Worm (Caenorhabditis elegans) whole organism, L1 larva: ENCODE measurements around the gene B0212.3.

Experiments
- F16B12.6 ChIP-seq: fragments of 150-350 bp; optimal IDR thresholded peaks from 2 replicates; lab custom pipeline; 2014; ENCODE audit warnings: missing biosample characterization, missing genetic modification characterization
- Y116A8C.19 ChIP-seq: sonication (generic microtip); optimal IDR thresholded peaks from 2 replicates; lab custom pipeline; 2016; ENCODE audit warnings: missing compliant biosample characterization, missing genetic modification characterization, borderline replicate concordance
- aha-1 ChIP-seq: fragments of 150-350 bp; optimal IDR thresholded peaks from 2 replicates; lab custom pipeline; 2014; ENCODE audit warnings: missing biosample characterization, missing genetic modification characterization
- alr-1 ChIP-seq: fragments of 200-800 bp; sonication (Bioruptor generic); optimal IDR thresholded peaks from 2 replicates; lab custom pipeline; 2018; ENCODE audit warnings: borderline replicate concordance, mild to moderate bottlenecking, missing genetic modification characterization, missing compliant biosample characterization
- aly-2 ChIP-seq: fragments of 150-350 bp; optimal IDR thresholded peaks from 2 replicates; lab custom pipeline; 2014; ENCODE audit warnings: missing biosample characterization, missing genetic modification characterization
- ama-1 ChIP-seq: fragments of 150-350 bp; optimal IDR thresholded peaks from 2 replicates; lab custom pipeline; 2014
- ceh-8 ChIP-seq: fragments of 200-800 bp; sonication (Bioruptor generic); optimal IDR thresholded peaks from 2 replicates; lab custom pipeline; 2018; ENCODE audit warnings: mild to moderate bottlenecking, missing genetic modification characterization, moderate library complexity, missing compliant biosample characterization
- ceh-88 ChIP-seq: fragments of 200-800 bp; sonication (Bioruptor generic); IDR thresholded peaks from 2 replicates; pipeline ENCODE4 v1.3.6; 2022; ENCODE audit warnings: missing genetic modification characterization, missing compliant biosample characterization
- ceh-90 ChIP-seq: sonication (generic microtip); optimal IDR thresholded peaks from 2 replicates; lab custom pipeline; 2016; ENCODE audit warnings: missing genetic modification characterization, missing compliant biosample characterization
- egl-13 ChIP-seq: sonication (generic microtip); optimal IDR thresholded peaks from 2 replicates; lab custom pipeline; 2016; ENCODE audit warnings: missing genotype, missing genetic modification reagents, missing genetic modification characterization, missing compliant biosample characterization
- ets-5 ChIP-seq: fragments of 200-800 bp; sonication (Bioruptor generic); IDR thresholded peaks from 2 replicates; pipeline ENCODE4 v1.3.6; 2022; ENCODE audit warnings: missing genetic modification characterization, missing compliant biosample characterization
- fkh-4 ChIP-seq: sonication (generic microtip); optimal IDR thresholded peaks from 2 replicates; lab custom pipeline; 2016; ENCODE audit warnings: missing compliant biosample characterization, missing genetic modification characterization, borderline replicate concordance
- fkh-8 ChIP-seq: sonication (generic microtip); optimal IDR thresholded peaks from 2 replicates; lab custom pipeline; 2016; ENCODE audit warnings: mild to moderate bottlenecking, missing genetic modification characterization, missing compliant biosample characterization
- fos-1 ChIP-seq: fragments of 150-350 bp; optimal IDR thresholded peaks from 2 replicates; lab custom pipeline; 2014; ENCODE audit warnings: missing biosample characterization, missing genetic modification characterization
- hlh-17 ChIP-seq: fragments of 200-800 bp; sonication (Bioruptor generic); optimal IDR thresholded peaks from 2 replicates; lab custom pipeline; 2018; ENCODE audit warnings: missing genetic modification characterization, mild to moderate bottlenecking, missing compliant biosample characterization, moderate library complexity, borderline replicate concordance
- hlh-4 ChIP-seq: sonication (generic microtip); optimal IDR thresholded peaks from 2 replicates; lab custom pipeline; 2016; ENCODE audit warnings: mild to moderate bottlenecking, missing genetic modification characterization, missing compliant biosample characterization
- hpl-2 ChIP-seq: fragments of 150-350 bp; optimal IDR thresholded peaks from 2 replicates; lab custom pipeline; 2014; ENCODE audit warnings: missing biosample characterization, missing genetic modification reagents, missing genetic modification characterization
- irx-1 ChIP-seq: sonication (generic microtip); optimal IDR thresholded peaks from 2 replicates; lab custom pipeline; 2016; ENCODE audit warnings: missing genetic modification characterization, missing compliant biosample characterization
- isw-1 ChIP-seq: fragments of 200-800 bp; sonication (Bioruptor generic); IDR thresholded peaks from 2 replicates; pipeline ENCODE4 v1.3.6; 2022; ENCODE audit warnings: missing genetic modification characterization, missing compliant biosample characterization
- lin-13 ChIP-seq: fragments of 150-350 bp; optimal IDR thresholded peaks from 2 replicates; lab custom pipeline; 2014; ENCODE audit warnings: missing biosample characterization, missing genetic modification reagents, missing genetic modification characterization
- lin-15B ChIP-seq: fragments of 150-350 bp; sonication (generic microtip); optimal IDR thresholded peaks from 3 replicates; lab custom pipeline; 2014; ENCODE audit warnings: missing biosample characterization, missing genetic modification characterization
- lin-39 ChIP-seq: fragments of 150-350 bp; optimal IDR thresholded peaks from 2 replicates; lab custom pipeline; 2014; ENCODE audit warnings: missing biosample characterization, missing genetic modification reagents, missing genetic modification characterization
- mdl-1 ChIP-seq, 2 experiments: fragments of 150-350 bp; optimal IDR thresholded peaks; 2 replicates each; lab custom pipeline; 2014 to 2017; ENCODE audit warnings: missing biosample characterization in 2 of 2, missing genetic modification characterization in 2 of 2, inconsistent platforms in 1 of 2
- mef-2 ChIP-seq: fragments of 150-350 bp; optimal IDR thresholded peaks from 2 replicates; lab custom pipeline; 2014; ENCODE audit warnings: missing biosample characterization, missing genetic modification characterization
- mep-1 ChIP-seq: fragments of 150-350 bp; optimal IDR thresholded peaks from 2 replicates; lab custom pipeline; 2014; ENCODE audit warnings: missing biosample characterization, missing genetic modification characterization
- nhr-11 ChIP-seq: fragments of 150-350 bp; optimal IDR thresholded peaks from 2 replicates; lab custom pipeline; 2014; ENCODE audit warnings: missing biosample characterization, missing genetic modification characterization
- nhr-28 ChIP-seq: fragments of 150-350 bp; optimal IDR thresholded peaks from 2 replicates; lab custom pipeline; 2014; ENCODE audit warnings: missing biosample characterization, missing genetic modification characterization
- nhr-76 ChIP-seq: sonication (generic microtip); optimal IDR thresholded peaks from 2 replicates; lab custom pipeline; 2017; ENCODE audit warnings: missing biosample characterization, missing genetic modification characterization
- nhr-84 ChIP-seq: sonication (generic microtip); optimal IDR thresholded peaks from 2 replicates; lab custom pipeline; 2017; ENCODE audit warnings: missing biosample characterization, missing genetic modification characterization
- pax-3 ChIP-seq: fragments of 200-800 bp; sonication (Bioruptor generic); optimal IDR thresholded peaks from 2 replicates; lab custom pipeline; 2018; ENCODE audit warnings: mild to moderate bottlenecking, missing genetic modification characterization, moderate library complexity, missing compliant biosample characterization
- snpc-4 ChIP-seq: fragments of 150-350 bp; optimal IDR thresholded peaks from 2 replicates; lab custom pipeline; 2014; ENCODE audit warnings: missing biosample characterization, missing genetic modification characterization
- unc-130 ChIP-seq: fragments of 150-350 bp; optimal IDR thresholded peaks from 2 replicates; lab custom pipeline; 2017; ENCODE audit warnings: missing biosample characterization, missing genetic modification characterization, inconsistent platforms
- vab-15 ChIP-seq: sonication (generic microtip); optimal IDR thresholded peaks from 2 replicates; lab custom pipeline; 2017; ENCODE audit warnings: missing genotype, mild to moderate bottlenecking, missing genetic modification characterization, missing compliant biosample characterization
- zip-4 ChIP-seq: fragments of 200-800 bp; sonication (Bioruptor generic); optimal IDR thresholded peaks from 2 replicates; lab custom pipeline; 2018; ENCODE audit warnings: mild to moderate bottlenecking, missing genetic modification characterization, moderate library complexity, missing compliant biosample characterization

Gene B0212.3

ce11 chrIV:3557331-3557730 lies 17.4 kb downstream of the B0212.3 start, which contains the start of gene osm-9:
TSS of gene osm-9 (minus strand) at chrIV:3557431.
- TF ChIP-seq ceh-90 (tag; lab: Kevin White, UChicago) (no peak), fkh-8 (tag; lab: Kevin White, UChicago) (peak; percentile 42), hlh-4 (tag; lab: Kevin White, UChicago) (peak; percentile 22)
- TF ChIP-seq, all 84 proteins: peak for 2

- TF ChIP-seq nhr-11 (tag; lab: Kevin White, UChicago) (no peak), lin-15B (tag; lab: Kevin White, UChicago) (no peak), unc-130 (no peak), hlh-17 (GFP tag; lab: Kevin White, UChicago) (no peak), nhr-76 (no peak), alr-1 (tag; lab: Kevin White, UChicago) (no peak), mef-2 (tag; lab: Kevin White, UChicago) (no peak), zip-4 (no peak), nhr-28 (tag; lab: Kevin White, UChicago) (no peak), irx-1 (tag; lab: Kevin White, UChicago) (no peak), fkh-4 (tag; lab: Kevin White, UChicago) (no peak), nhr-84 (tag; lab: Kevin White, UChicago) (no peak), Y116A8C.19 (no peak), pax-3 (tag; lab: Kevin White, UChicago) (no peak), ceh-88 (GFP tag; lab: Robert Waterston, UW) (no peak), mep-1 (tag; lab: Kevin White, UChicago) (no peak), fos-1 (tag; lab: Kevin White, UChicago) (no peak), egl-13 (tag; lab: Kevin White, UChicago) (no peak), ceh-8 (GFP tag; lab: Kevin White, UChicago) (no peak)
- TF ChIP-seq, all 84 proteins: peak for 0
Observed at ce11 chrIV:3559201-3559600, 19.2 kb downstream of the B0212.3 start.

- TF ChIP-seq hpl-2 (GFP tag; lab: Kevin White, UChicago), result no peak
- TF ChIP-seq ets-5, result no peak
- no peak for TF ChIP-seq Y116A8C.19
- no peak for TF ChIP-seq ama-1 (lab: Kevin White, UChicago)
- no peak for TF ChIP-seq lin-13 (GFP tag; lab: Kevin White, UChicago)
- TF ChIP-seq F16B12.6 (tag; lab: Kevin White, UChicago), result no peak
- TF ChIP-seq unc-130, result no peak
- TF ChIP-seq hlh-17 (GFP tag; lab: Kevin White, UChicago), result no peak
- TF ChIP-seq lin-15B (tag; lab: Kevin White, UChicago), result no peak
- no peak for TF ChIP-seq snpc-4 (tag; lab: Kevin White, UChicago)
- TF ChIP-seq zip-4, result no peak
- TF ChIP-seq nhr-28 (tag; lab: Kevin White, UChicago), result no peak
- TF ChIP-seq fkh-4 (tag; lab: Kevin White, UChicago), result no peak
- TF ChIP-seq mdl-1 (tag; optimal IDR thresholded peaks at IDR 0.05; lab: Kevin White, UChicago), result no peak
- TF ChIP-seq mep-1 (tag; lab: Kevin White, UChicago), result no peak
- no peak for TF ChIP-seq vab-15 (tag; lab: Kevin White, UChicago)
- TF ChIP-seq fkh-8 (tag; lab: Kevin White, UChicago), result no peak
- no peak for TF ChIP-seq isw-1 (GFP tag; lab: Robert Waterston, UW)
- TF ChIP-seq lin-39 (tag; lab: Kevin White, UChicago), result no peak
- TF ChIP-seq aly-2 (tag; lab: Kevin White, UChicago), result no peak
Observed at ce11 chrIV:3564901-3565300, 24.9 kb downstream of the B0212.3 start, which contains the start of gene sre-5. TSS of gene sre-5 (plus strand) at chrIV:3565201.

ce11 chrIV:3568608-3569007 lies 28.6 kb downstream of the B0212.3 start, which contains the start of gene otpl-1:
TSS of gene otpl-1 (plus strand) at chrIV:3568979.
- TF ChIP-seq snpc-4 (tag; lab: Kevin White, UChicago), result peak; percentile 55
- no peak for TF ChIP-seq aha-1 (tag; lab: Kevin White, UChicago)
- no peak for TF ChIP-seq nhr-84 (tag; lab: Kevin White, UChicago)
- no peak for TF ChIP-seq lin-39 (tag; lab: Kevin White, UChicago)
